Fruit fly (Drosophila melanogaster): ENCODE results near the gene Vps16B.

Gene Vps16B

dm6 chr3R:29782367-29782766 lies 33.9 kb downstream of the Vps16B start:
- TF ChIP-seq CG15269 (tag; optimal IDR thresholded peaks at IDR 0.05) (no peak), CG9215 (GFP tag; IDR thresholded peaks at IDR 0.05) (no peak), Ssrp (tag; optimal IDR thresholded peaks at IDR 0.05) (no peak), CG11398 (GFP tag; optimal IDR thresholded peaks at IDR 0.05) (no peak), ssp (GFP tag; IDR thresholded peaks at IDR 0.05) (no peak), CG43689 (GFP tag; IDR thresholded peaks at IDR 0.05) (no peak), CG17361 (GFP tag; IDR thresholded peaks at IDR 0.05) (no peak), nmo (GFP tag; optimal IDR thresholded peaks at IDR 0.05) (no peak), CG6791 (GFP tag; IDR thresholded peaks at IDR 0.05; ENCODE audit: partially characterized antibody) (no peak), bcd (GFP tag; optimal IDR thresholded peaks at IDR 0.05) (no peak), Dad (GFP tag; optimal IDR thresholded peaks at IDR 0.05) (no peak), CG18619 (GFP tag; optimal IDR thresholded peaks at IDR 0.05) (no peak), CG15696 (tag; optimal IDR thresholded peaks at IDR 0.05) (no peak), CG3995 (GFP tag; optimal IDR thresholded peaks at IDR 0.05) (no peak), usp (GFP tag; optimal IDR thresholded peaks at IDR 0.05) (no peak), Dbx (GFP tag; IDR thresholded peaks at IDR 0.05) (no peak), D (optimal IDR thresholded peaks at IDR 0.05) (no peak), D (GFP tag; optimal IDR thresholded peaks at IDR 0.05) (no peak), Six4 (GFP tag; optimal IDR thresholded peaks at IDR 0.05) (no peak), CG11695 (GFP tag; IDR thresholded peaks at IDR 0.05) (no peak), ttk (GFP tag; IDR thresholded peaks at IDR 0.05) (no peak), GATAe (GFP tag; conservative IDR thresholded peaks at IDR 0.05) (no peak), Ets65A (GFP tag) (no peak), D19A (tag; optimal IDR thresholded peaks at IDR 0.05) (no peak), CG34224 (GFP tag; IDR thresholded peaks at IDR 0.05; ENCODE audit: partially characterized antibody) (peak; percentile 64), CG12236 (GFP tag; optimal IDR thresholded peaks at IDR 0.05) (no peak), NFAT (GFP tag; IDR thresholded peaks at IDR 0.05) (peak; percentile 61), dm (GFP tag; optimal IDR thresholded peaks at IDR 0.05) (no peak), Vsx1 (GFP tag; optimal IDR thresholded peaks at IDR 0.05) (no peak), az2 (GFP tag; optimal IDR thresholded peaks at IDR 0.05) (no peak), NK7.1 (GFP tag; optimal IDR thresholded peaks at IDR 0.05) (no peak), CG11696 (GFP tag; IDR thresholded peaks at IDR 0.05) (no peak), croc (GFP tag; conservative IDR thresholded peaks at IDR 0.05) (no peak), CG13624 (GFP tag; optimal IDR thresholded peaks at IDR 0.05) (peak; percentile 76), Chrac-16 (GFP tag; optimal IDR thresholded peaks at IDR 0.05) (no peak), salm (tag; optimal IDR thresholded peaks at IDR 0.05) (no peak), org-1 (GFP tag; optimal IDR thresholded peaks at IDR 0.05) (no peak), PHDP (tag; optimal IDR thresholded peaks at IDR 0.05) (peak; percentile 29), CG1233 (GFP tag; optimal IDR thresholded peaks at IDR 0.05) (peak; percentile 12), mirr (GFP tag; optimal IDR thresholded peaks at IDR 0.05) (peak; percentile 66), insv (GFP tag; optimal IDR thresholded peaks at IDR 0.05) (no peak), Fer2 (tag; optimal IDR thresholded peaks at IDR 0.05) (no peak), D19B (GFP tag; optimal IDR thresholded peaks at IDR 0.05) (no peak), Oaz (GFP tag; IDR thresholded peaks at IDR 0.05) (no peak), pum (GFP tag; optimal IDR thresholded peaks at IDR 0.05) (no peak), HLH3B (GFP tag; IDR thresholded peaks at IDR 0.05) (peak; percentile 9; the same call in 1 of the 2 replicates), jigr1 (GFP tag; IDR thresholded peaks at IDR 0.05) (no peak), cad (GFP tag; optimal IDR thresholded peaks at IDR 0.05) (no peak), CG4707 (GFP tag; optimal IDR thresholded peaks at IDR 0.05) (no peak), CG8924 (tag; optimal IDR thresholded peaks at IDR 0.05) (no peak), CG2129 (GFP tag; IDR thresholded peaks at IDR 0.05; ENCODE audit: partially characterized antibody) (no peak), CG17328 (GFP tag; IDR thresholded peaks at IDR 0.05) (no peak), CG1792 (GFP tag; optimal IDR thresholded peaks at IDR 0.05) (no peak)

All from whole organism, embryonic.